Fruit fly (Drosophila melanogaster) whole organism, embryonic: ENCODE measurements around the gene barr.

ENCODE experiments used
- CG10209 ChIP-seq: fragments of 200-800 bp; sonication (Bioruptor generic); optimal IDR thresholded peaks from 3 replicates; lab custom pipeline; 2017; ENCODE audit warnings: missing biosample characterization, mild to moderate bottlenecking, missing genetic modification characterization, missing genetic modification reagents
- CG10462 ChIP-seq: fragments of 200-800 bp; sonication (Bioruptor generic); optimal IDR thresholded peaks from 2 replicates; lab custom pipeline; 2016; ENCODE audit warnings: missing biosample characterization, missing genetic modification characterization
- CG10543 ChIP-seq: fragments of 200-800 bp; sonication (Bioruptor generic); optimal IDR thresholded peaks from 3 replicates; lab custom pipeline; 2017; ENCODE audit warnings: missing biosample characterization, mild to moderate bottlenecking, missing genetic modification characterization, moderate library complexity
- CG10565 ChIP-seq: fragments of 200-800 bp; sonication (Bioruptor generic); optimal IDR thresholded peaks from 3 replicates; lab custom pipeline; 2016; ENCODE audit warnings: missing biosample characterization, mild to moderate bottlenecking, missing genetic modification characterization
- CG11504 ChIP-seq: fragments of 200-800 bp; sonication (Bioruptor generic); optimal IDR thresholded peaks from 3 replicates; lab custom pipeline; 2019; ENCODE audit warnings: missing biosample characterization, mild to moderate bottlenecking, missing genetic modification characterization, moderate library complexity
- CG12071 ChIP-seq: fragments of 200-800 bp; sonication (Bioruptor generic); optimal IDR thresholded peaks from 3 replicates; lab custom pipeline; 2018; ENCODE audit warnings: missing biosample characterization, mild to moderate bottlenecking, missing genetic modification characterization
- CG12391 ChIP-seq: fragments of 200-800 bp; sonication (Bioruptor generic); optimal IDR thresholded peaks from 3 replicates; lab custom pipeline; 2018; ENCODE audit warnings: missing biosample characterization, mild to moderate bottlenecking, missing genetic modification characterization, moderate library complexity
- CG12769 ChIP-seq: fragments of 200-800 bp; sonication (Bioruptor generic); optimal IDR thresholded peaks from 2 replicates; lab custom pipeline; 2019; ENCODE audit warnings: missing biosample characterization, mild to moderate bottlenecking, missing genetic modification characterization, moderate library complexity
- CG15011 ChIP-seq: fragments of 200-800 bp; sonication (Bioruptor generic); optimal IDR thresholded peaks from 3 replicates; lab custom pipeline; 2018; ENCODE audit warnings: missing biosample characterization, mild to moderate bottlenecking, missing genetic modification characterization
- CG15073 ChIP-seq: fragments of 200-800 bp; sonication (Bioruptor generic); optimal IDR thresholded peaks from 2 replicates; lab custom pipeline; 2016; ENCODE audit warnings: missing biosample characterization, missing genetic modification characterization
- CG15601 ChIP-seq: fragments of 200-800 bp; sonication (Bioruptor generic); optimal IDR thresholded peaks from 3 replicates; lab custom pipeline; 2019; ENCODE audit warnings: missing biosample characterization, mild to moderate bottlenecking, missing genetic modification characterization, moderate library complexity
- CG16815 ChIP-seq: fragments of 200-800 bp; sonication (Bioruptor generic); optimal IDR thresholded peaks from 3 replicates; lab custom pipeline; 2017; ENCODE audit warnings: missing biosample characterization, mild to moderate bottlenecking, missing genetic modification characterization
- CG17802 ChIP-seq: fragments of 200-800 bp; sonication (Bioruptor generic); optimal IDR thresholded peaks from 2 replicates; lab custom pipeline; 2018; ENCODE audit warnings: missing biosample characterization, mild to moderate bottlenecking, missing genetic modification characterization, moderate library complexity
- CG18262 ChIP-seq: fragments of 200-800 bp; optimal IDR thresholded peaks from 3 replicates; lab custom pipeline; 2019; ENCODE audit warnings: missing biosample characterization, mild to moderate bottlenecking, missing genetic modification characterization, moderate library complexity
- CG2129 ChIP-seq: fragments of 200-800 bp; sonication (Bioruptor generic); IDR thresholded peaks from 2 replicates; pipeline ENCODE4 v1.3.6; 2022; ENCODE audit warnings: missing biosample characterization, missing genetic modification characterization; ENCODE audit not compliant: partially characterized antibody
- CG4328 ChIP-seq: fragments of 200-800 bp; sonication (Bioruptor generic); optimal IDR thresholded peaks from 3 replicates; lab custom pipeline; 2017; ENCODE audit warnings: missing biosample characterization, missing genetic modification reagents, missing genetic modification characterization
- CG43689 ChIP-seq: fragments of 200-800 bp; sonication (Bioruptor generic); IDR thresholded peaks from 2 replicates; pipeline ENCODE4 v1.3.6; 2022; ENCODE audit warnings: missing biosample characterization, missing genetic modification characterization
- CG4404 ChIP-seq: fragments of 200-800 bp; sonication (Bioruptor generic); IDR thresholded peaks from 2 replicates; pipeline ENCODE4 v1.3.6; 2022; ENCODE audit warnings: missing biosample characterization, missing genetic modification characterization
- CG9609 ChIP-seq: fragments of 200-800 bp; sonication (Bioruptor generic); optimal IDR thresholded peaks from 3 replicates; lab custom pipeline; 2016; ENCODE audit warnings: missing biosample characterization, missing genetic modification characterization
- CG9817 ChIP-seq: fragments of 200-800 bp; sonication (Bioruptor generic); optimal IDR thresholded peaks from 2 replicates; lab custom pipeline; 2018; ENCODE audit warnings: missing biosample characterization, mild to moderate bottlenecking, missing genetic modification characterization, moderate library complexity
- CHES-1-like ChIP-seq: fragments of 200-800 bp; sonication (Bioruptor generic); optimal IDR thresholded peaks from 2 replicates; lab custom pipeline; 2016; ENCODE audit warnings: missing biosample characterization, missing genetic modification characterization
- CoRest ChIP-seq: fragments of 200-800 bp; sonication (Bioruptor generic); optimal IDR thresholded peaks from 3 replicates; lab custom pipeline; 2018; ENCODE audit warnings: missing biosample characterization, mild to moderate bottlenecking, missing genetic modification characterization, moderate library complexity
- Doc3 ChIP-seq: fragments of 200-800 bp; sonication (Bioruptor generic); IDR thresholded peaks from 3 replicates; pipeline ENCODE4 v1.3.6; 2022; ENCODE audit warnings: missing biosample characterization, missing genetic modification characterization; ENCODE audit not compliant: partially characterized antibody
- Fer1 ChIP-seq: fragments of 200-800 bp; sonication (Bioruptor generic); optimal IDR thresholded peaks from 2 replicates; lab custom pipeline; 2017; ENCODE audit warnings: missing biosample characterization, mild to moderate bottlenecking, missing genetic modification characterization
- H2.0 ChIP-seq: fragments of 200-800 bp; sonication (Bioruptor generic); IDR thresholded peaks from 2 replicates; pipeline ENCODE4 v1.3.6; 2022; ENCODE audit warnings: missing biosample characterization, missing genetic modification characterization
- MESR4 ChIP-seq: fragments of 200-800 bp; sonication (Bioruptor generic); optimal IDR thresholded peaks from 2 replicates; lab custom pipeline; 2018; ENCODE audit warnings: missing biosample characterization, mild to moderate bottlenecking, missing genetic modification characterization, moderate library complexity
- Med ChIP-seq: fragments of 200-800 bp; sonication (Bioruptor generic); peaks from one replicate; lab custom pipeline; 2016; ENCODE audit warnings: missing biosample characterization, missing genetic modification characterization, mild to moderate bottlenecking, inconsistent platforms, moderate library complexity
- Meics ChIP-seq: fragments of 200-800 bp; sonication (Bioruptor generic); optimal IDR thresholded peaks from 2 replicates; lab custom pipeline; 2017; ENCODE audit warnings: missing biosample characterization, mild to moderate bottlenecking, missing genetic modification characterization
- Scr ChIP-seq: fragments of 200-800 bp; sonication (Bioruptor generic); IDR thresholded peaks from 2 replicates; pipeline ENCODE4 v1.3.6; 2022; ENCODE audit warnings: missing biosample characterization, missing genetic modification characterization; ENCODE audit not compliant: partially characterized antibody
- Sox100B ChIP-seq: fragments of 200-800 bp; sonication (Bioruptor generic); optimal IDR thresholded peaks from 3 replicates; lab custom pipeline; 2018; ENCODE audit warnings: missing biosample characterization, mild to moderate bottlenecking, missing genetic modification characterization
- Vsx1 ChIP-seq: fragments of 200-800 bp; sonication (Bioruptor generic); optimal IDR thresholded peaks from 2 replicates; lab custom pipeline; 2017; ENCODE audit warnings: missing biosample characterization, mild to moderate bottlenecking, missing genetic modification characterization, missing genetic modification reagents
- croc ChIP-seq: fragments of 200-800 bp; sonication (Bioruptor generic); conservative IDR thresholded peaks from 3 replicates; pipeline ENCODE4 v1.3.6; 2022; ENCODE audit warnings: missing biosample characterization, missing genetic modification characterization
- dan ChIP-seq: fragments of 200-800 bp; sonication (Bioruptor generic); IDR thresholded peaks from 2 replicates; pipeline ENCODE4 v1.3.6; 2022; ENCODE audit warnings: missing biosample characterization, missing genetic modification characterization
- gcm2 ChIP-seq: fragments of 200-800 bp; sonication (Bioruptor generic); optimal IDR thresholded peaks from 2 replicates; lab custom pipeline; 2016; ENCODE audit warnings: missing biosample characterization, missing genetic modification characterization
- grau ChIP-seq: fragments of 200-800 bp; optimal IDR thresholded peaks from 3 replicates; lab custom pipeline; 2019; ENCODE audit warnings: missing biosample characterization, mild to moderate bottlenecking, missing genetic modification characterization, moderate library complexity
- ind ChIP-seq: fragments of 200-800 bp; sonication (Bioruptor generic); optimal IDR thresholded peaks from 3 replicates; lab custom pipeline; 2016; ENCODE audit warnings: missing biosample characterization, missing genetic modification characterization
- jumu ChIP-seq: fragments of 200-800 bp; sonication (Bioruptor generic); optimal IDR thresholded peaks from 3 replicates; lab custom pipeline; 2016; ENCODE audit warnings: missing biosample characterization, missing genetic modification characterization
- pb ChIP-seq: fragments of 200-800 bp; sonication (Bioruptor generic); optimal IDR thresholded peaks from 3 replicates; lab custom pipeline; 2016; ENCODE audit warnings: missing biosample characterization, missing genetic modification characterization
- pzg ChIP-seq: fragments of 200-800 bp; sonication (Bioruptor generic); optimal IDR thresholded peaks from 3 replicates; lab custom pipeline; 2018; ENCODE audit warnings: missing biosample characterization, mild to moderate bottlenecking, missing genetic modification characterization, moderate library complexity
- sens ChIP-seq: fragments of 200-800 bp; sonication (Bioruptor generic); peaks from one replicate; lab custom pipeline; 2016; ENCODE audit warnings: missing biosample characterization, missing genetic modification characterization
- sens-2 ChIP-seq: fragments of 200-800 bp; sonication (Bioruptor generic); IDR thresholded peaks from 2 replicates; pipeline ENCODE4 v1.3.6; 2022; ENCODE audit warnings: missing biosample characterization, missing genetic modification characterization
- slp2 ChIP-seq: fragments of 200-800 bp; sonication (Bioruptor generic); optimal IDR thresholded peaks from 2 replicates; lab custom pipeline; 2016; ENCODE audit warnings: missing biosample characterization, missing genetic modification characterization
- sob ChIP-seq: fragments of 200-800 bp; sonication (Bioruptor generic); IDR thresholded peaks from 2 replicates; pipeline ENCODE4 v1.3.6; 2022; ENCODE audit warnings: missing biosample characterization, missing genetic modification characterization
- sug ChIP-seq: fragments of 200-800 bp; optimal IDR thresholded peaks from 2 replicates; lab custom pipeline; 2019; ENCODE audit warnings: missing biosample characterization, mild to moderate bottlenecking, missing genetic modification characterization, moderate library complexity
- tap ChIP-seq: fragments of 200-800 bp; optimal IDR thresholded peaks from 3 replicates; lab custom pipeline; 2019; ENCODE audit warnings: missing biosample characterization, mild to moderate bottlenecking, missing genetic modification characterization, moderate library complexity
- tgo ChIP-seq: fragments of 200-800 bp; sonication (Bioruptor generic); IDR thresholded peaks from 3 replicates; pipeline ENCODE4 v1.3.6; 2022; ENCODE audit warnings: missing biosample characterization, missing genetic modification characterization
- trh ChIP-seq: fragments of 200-800 bp; sonication (Bioruptor generic); optimal IDR thresholded peaks from 2 replicates; lab custom pipeline; 2016; ENCODE audit warnings: missing biosample characterization, missing genetic modification characterization
- zfh1 ChIP-seq: fragments of 200-800 bp; sonication (Bioruptor generic); IDR thresholded peaks from 3 replicates; pipeline ENCODE4 v1.3.6; 2022; ENCODE audit warnings: missing biosample characterization, missing genetic modification characterization
- zfh2 ChIP-seq: fragments of 200-800 bp; sonication (Bioruptor generic); optimal IDR thresholded peaks from 2 replicates; lab custom pipeline; 2016; ENCODE audit warnings: missing biosample characterization, missing genetic modification characterization

Gene barr

dm6 chr2L:20077423-20078401 is 16.5 kb upstream of the barr start (continued):
- TF ChIP-seq CG9609 (GFP tag; lab: Kevin White, UChicago) (no peak), Doc3 (GFP tag; lab: Robert Waterston, UW) (no peak), ind (no peak), CG9817 (tag; lab: Kevin White, UChicago) (no peak), pzg (GFP tag; lab: Kevin White, UChicago) (no peak), Sox100B (no peak), sug (tag; lab: Kevin White, UChicago) (peak; percentile 98), tgo (GFP tag; lab: Robert Waterston, UW) (no peak), CG15601 (tag; lab: Kevin White, UChicago) (peak; percentile 39), croc (GFP tag; lab: Robert Waterston, UW) (no peak), CoRest (tag; lab: Kevin White, UChicago) (no peak), tap (no peak), CG10565 (GFP tag; lab: Kevin White, UChicago) (no peak), dan (GFP tag; lab: Robert Waterston, UW) (no peak), CG10209 (no peak), CG16815 (GFP tag; lab: Kevin White, UChicago) (no peak), CHES-1-like (GFP tag; lab: Kevin White, UChicago) (no peak), CG2129 (GFP tag; lab: Robert Waterston, UW) (no peak), CG11504 (no peak), zfh2 (GFP tag; lab: Kevin White, UChicago) (no peak), Vsx1 (GFP tag; lab: Kevin White, UChicago) (peak; percentile 20), trh (GFP tag; lab: Kevin White, UChicago) (no peak), Fer1 (GFP tag; lab: Kevin White, UChicago) (peak; percentile 44), slp2 (no peak), CG15011 (GFP tag; lab: Kevin White, UChicago) (peak; percentile 4), CG10543 (GFP tag; lab: Kevin White, UChicago) (peak; percentile 65), CG43689 (GFP tag; lab: Robert Waterston, UW) (no peak), Med (GFP tag; lab: Kevin White, UChicago) (peak; percentile 33), sob (GFP tag; lab: Robert Waterston, UW) (no peak), gcm2 (no peak), sens-2 (peak; percentile 57), CG12071 (GFP tag; lab: Kevin White, UChicago) (no peak), zfh1 (no peak), CG10462 (GFP tag; lab: Kevin White, UChicago) (no peak), CG4404 (GFP tag; lab: Robert Waterston, UW) (no peak), Scr (no peak), CG18262 (tag; lab: Kevin White, UChicago) (no peak), CG12391 (tag; lab: Kevin White, UChicago) (no peak), CG4328 (GFP tag; lab: Kevin White, UChicago) (peak; percentile 25), CG17802 (tag; lab: Kevin White, UChicago) (no peak), sens (GFP tag; lab: Kevin White, UChicago) (no peak), jumu (GFP tag; lab: Kevin White, UChicago) (no peak), pb (GFP tag; lab: Kevin White, UChicago) (no peak), CG15073 (GFP tag; lab: Kevin White, UChicago) (no peak), CG12769 (tag; lab: Kevin White, UChicago) (no peak), Meics (GFP tag; lab: Kevin White, UChicago) (peak; percentile 7), MESR4 (GFP tag; lab: Kevin White, UChicago) (no peak), grau (tag; lab: Kevin White, UChicago) (no peak), H2.0 (GFP tag; lab: Robert Waterston, UW) (no peak)
